Worm (Caenorhabditis elegans) whole organism, late embryonic: ENCODE measurements around the gene apc-2.

Experiments
- C08G9.2 ChIP-seq: sonication (generic microtip); optimal IDR thresholded peaks from 2 replicates; lab custom pipeline; 2016; ENCODE audit warnings: mild to moderate bottlenecking, missing genetic modification characterization, moderate library complexity, missing compliant biosample characterization
- C38D4.7 ChIP-seq: fragments of 200-800 bp; sonication (Bioruptor generic); optimal IDR thresholded peaks from 2 replicates; lab custom pipeline; 2018; ENCODE audit warnings: mild to moderate bottlenecking, missing genetic modification characterization, moderate library complexity, missing compliant biosample characterization
- F13H6.1 ChIP-seq: sonication (generic microtip); optimal IDR thresholded peaks from 2 replicates; lab custom pipeline; 2016; ENCODE audit warnings: missing genetic modification characterization, missing compliant biosample characterization
- K09A11.1 ChIP-seq: sonication (generic microtip); optimal IDR thresholded peaks from 2 replicates; lab custom pipeline; 2017; ENCODE audit warnings: antibody characterized with exemption, mild to moderate bottlenecking, missing genetic modification characterization, missing compliant biosample characterization; ENCODE audit not compliant: insufficient read depth
- T23F11.4 ChIP-seq: fragments of 200-800 bp; sonication (Bioruptor generic); optimal IDR thresholded peaks from 2 replicates; lab custom pipeline; 2018; ENCODE audit warnings: mild to moderate bottlenecking, missing genetic modification characterization, missing compliant biosample characterization
- Y22D7AL.16 ChIP-seq: sonication (generic microtip); optimal IDR thresholded peaks from 2 replicates; lab custom pipeline; 2016; ENCODE audit warnings: missing genetic modification characterization, missing compliant biosample characterization
- ahr-1 ChIP-seq: sonication (generic microtip); optimal IDR thresholded peaks from 2 replicates; lab custom pipeline; 2016; ENCODE audit warnings: missing genetic modification characterization, missing compliant biosample characterization
- ceh-18 ChIP-seq: sonication (generic microtip); optimal IDR thresholded peaks from 2 replicates; lab custom pipeline; 2016; ENCODE audit warnings: missing genetic modification characterization, missing compliant biosample characterization
- ceh-19 ChIP-seq: fragments of 200-800 bp; sonication (Bioruptor generic); optimal IDR thresholded peaks from 2 replicates; lab custom pipeline; 2018; ENCODE audit warnings: mild to moderate bottlenecking, missing genetic modification characterization, missing compliant biosample characterization
- ceh-2 ChIP-seq: sonication (generic microtip); optimal IDR thresholded peaks from 2 replicates; lab custom pipeline; 2016; ENCODE audit warnings: missing genotype, missing genetic modification characterization, missing compliant biosample characterization
- ceh-24 ChIP-seq: sonication (generic microtip); optimal IDR thresholded peaks from 2 replicates; lab custom pipeline; 2016; ENCODE audit warnings: mild to moderate bottlenecking, missing genetic modification characterization, missing compliant biosample characterization
- ceh-30 ChIP-seq: fragments of 150-350 bp; optimal IDR thresholded peaks from 2 replicates; lab custom pipeline; 2014; ENCODE audit warnings: missing biosample characterization, missing genetic modification characterization
- ceh-31 ChIP-seq: sonication (generic microtip); optimal IDR thresholded peaks from 2 replicates; lab custom pipeline; 2016; ENCODE audit warnings: missing genetic modification characterization, missing compliant biosample characterization
- ceh-34 ChIP-seq: sonication (generic microtip); optimal IDR thresholded peaks from 2 replicates; lab custom pipeline; 2016; ENCODE audit warnings: mild to moderate bottlenecking, missing genetic modification characterization, missing compliant biosample characterization
- ceh-6 ChIP-seq: fragments of 200-800 bp; sonication (Bioruptor generic); optimal IDR thresholded peaks from 2 replicates; lab custom pipeline; 2018; ENCODE audit warnings: mild to moderate bottlenecking, missing genetic modification characterization, missing compliant biosample characterization
- ceh-9 ChIP-seq: sonication (generic microtip); optimal IDR thresholded peaks from 2 replicates; lab custom pipeline; 2016; ENCODE audit warnings: mild to moderate bottlenecking, missing genetic modification characterization, inconsistent platforms, missing compliant biosample characterization
- che-1 ChIP-seq: sonication (generic microtip); optimal IDR thresholded peaks from 2 replicates; lab custom pipeline; 2016; ENCODE audit warnings: mild to moderate bottlenecking, missing genetic modification characterization, missing compliant biosample characterization
- elt-4 ChIP-seq: sonication (generic microtip); optimal IDR thresholded peaks from 2 replicates; lab custom pipeline; 2016; ENCODE audit warnings: missing genetic modification characterization, missing compliant biosample characterization
- ets-4 ChIP-seq: sonication (generic microtip); optimal IDR thresholded peaks from 2 replicates; lab custom pipeline; 2016; ENCODE audit warnings: missing genetic modification characterization, missing compliant biosample characterization
- fax-1 ChIP-seq: sonication (generic microtip); optimal IDR thresholded peaks from 2 replicates; lab custom pipeline; 2016; ENCODE audit warnings: missing genotype, missing genetic modification characterization, missing compliant biosample characterization
- gmeb-2 ChIP-seq: sonication (generic microtip); optimal IDR thresholded peaks from 2 replicates; lab custom pipeline; 2016; ENCODE audit warnings: missing genetic modification characterization, inconsistent platforms, missing compliant biosample characterization
- hlh-13 ChIP-seq: fragments of 200-800 bp; sonication (Bioruptor generic); optimal IDR thresholded peaks from 2 replicates; lab custom pipeline; 2018; ENCODE audit warnings: mild to moderate bottlenecking, missing genetic modification characterization, missing compliant biosample characterization
- hlh-15 ChIP-seq: sonication (generic microtip); optimal IDR thresholded peaks from 2 replicates; lab custom pipeline; 2016; ENCODE audit warnings: missing genetic modification characterization, missing compliant biosample characterization
- hlh-8 ChIP-seq: sonication (generic microtip); optimal IDR thresholded peaks from 2 replicates; lab custom pipeline; 2016; ENCODE audit warnings: missing genotype, missing genetic modification characterization, missing compliant biosample characterization
- lim-6 ChIP-seq: sonication (generic microtip); optimal IDR thresholded peaks from 2 replicates; lab custom pipeline; 2016; ENCODE audit warnings: missing genetic modification characterization, missing compliant biosample characterization
- madf-2 ChIP-seq: sonication (generic microtip); optimal IDR thresholded peaks from 2 replicates; lab custom pipeline; 2017; ENCODE audit warnings: missing genetic modification characterization, missing compliant biosample characterization
- nfya-1 ChIP-seq: sonication (generic microtip); optimal IDR thresholded peaks from 2 replicates; lab custom pipeline; 2017; ENCODE audit warnings: missing genetic modification characterization, mild to moderate bottlenecking, missing compliant biosample characterization, antibody characterized with exemption, moderate library complexity
- npax-4 ChIP-seq: sonication (generic microtip); optimal IDR thresholded peaks from 2 replicates; lab custom pipeline; 2016; ENCODE audit warnings: missing genetic modification characterization, missing compliant biosample characterization
- odd-2 ChIP-seq: sonication (generic microtip); optimal IDR thresholded peaks from 2 replicates; lab custom pipeline; 2017; ENCODE audit warnings: antibody characterized with exemption, mild to moderate bottlenecking, missing genetic modification characterization, missing compliant biosample characterization
- pag-3 ChIP-seq: sonication (generic microtip); optimal IDR thresholded peaks from 2 replicates; lab custom pipeline; 2016; ENCODE audit warnings: missing compliant biosample characterization, missing genetic modification characterization, borderline replicate concordance
- pat-9 ChIP-seq: fragments of 200-800 bp; sonication (Bioruptor generic); optimal IDR thresholded peaks from 2 replicates; lab custom pipeline; 2018; ENCODE audit warnings: mild to moderate bottlenecking, missing genetic modification characterization, moderate library complexity, missing compliant biosample characterization
- pax-1 ChIP-seq: fragments of 150-350 bp; optimal IDR thresholded peaks from 2 replicates; lab custom pipeline; 2014; ENCODE audit warnings: missing biosample characterization, missing genetic modification characterization
- pha-4 ChIP-seq: fragments of 150-350 bp; optimal IDR thresholded peaks from 2 replicates; lab custom pipeline; 2018; ENCODE audit warnings: missing biosample characterization, missing genetic modification reagents, missing genetic modification characterization
- pqm-1 ChIP-seq: sonication (generic microtip); optimal IDR thresholded peaks from 2 replicates; lab custom pipeline; 2016; ENCODE audit warnings: missing genetic modification characterization, missing compliant biosample characterization
- ref-2 ChIP-seq: sonication (generic microtip); optimal IDR thresholded peaks from 2 replicates; lab custom pipeline; 2016; ENCODE audit warnings: missing genetic modification characterization, missing compliant biosample characterization
- rnt-1 ChIP-seq: sonication (generic microtip); optimal IDR thresholded peaks from 2 replicates; lab custom pipeline; 2016; ENCODE audit warnings: missing genetic modification characterization, missing compliant biosample characterization
- sox-2 ChIP-seq: fragments of 200-800 bp; sonication (Bioruptor generic); IDR thresholded peaks from 2 replicates; pipeline ENCODE4 v1.3.6; 2022; ENCODE audit warnings: missing genetic modification reagents, missing genetic modification characterization, missing compliant biosample characterization
- syd-9 ChIP-seq: sonication (generic microtip); optimal IDR thresholded peaks from 2 replicates; lab custom pipeline; 2016; ENCODE audit warnings: mild to moderate bottlenecking, missing genetic modification characterization, moderate library complexity, missing compliant biosample characterization
- tbx-2 ChIP-seq: sonication (generic microtip); optimal IDR thresholded peaks from 2 replicates; lab custom pipeline; 2016; ENCODE audit warnings: missing genetic modification characterization, missing compliant biosample characterization
- tbx-7 ChIP-seq: sonication (generic microtip); optimal IDR thresholded peaks from 2 replicates; lab custom pipeline; 2016; ENCODE audit warnings: missing genotype, missing genetic modification characterization, missing compliant biosample characterization
- ttx-3 ChIP-seq: sonication (generic microtip); optimal IDR thresholded peaks from 2 replicates; lab custom pipeline; 2016; ENCODE audit warnings: missing genetic modification reagents, missing genetic modification characterization, missing compliant biosample characterization
- unc-3 ChIP-seq, 2 experiments: fragments of 200-800 bp in 1 of 2; sonication (Bioruptor generic) in 1 of 2; sonication (generic microtip) in 1 of 2; conservative IDR thresholded peaks in 1 of 2; optimal IDR thresholded peaks in 1 of 2; 2 replicates each; pipeline versions ENCODE4 v1.3.6 to Lab custom; 2016 to 2022; ENCODE audit warnings: missing compliant biosample characterization in 2 of 2, missing genetic modification characterization in 2 of 2, missing genetic modification reagents in 1 of 2
- unc-55 ChIP-seq: sonication (generic microtip); optimal IDR thresholded peaks from 2 replicates; lab custom pipeline; 2017; ENCODE audit warnings: missing biosample characterization, missing genetic modification reagents, missing genetic modification characterization
- unc-86 ChIP-seq: sonication (generic microtip); optimal IDR thresholded peaks from 2 replicates; lab custom pipeline; 2016; ENCODE audit warnings: missing genetic modification characterization, missing compliant biosample characterization

Gene apc-2

DNA sequence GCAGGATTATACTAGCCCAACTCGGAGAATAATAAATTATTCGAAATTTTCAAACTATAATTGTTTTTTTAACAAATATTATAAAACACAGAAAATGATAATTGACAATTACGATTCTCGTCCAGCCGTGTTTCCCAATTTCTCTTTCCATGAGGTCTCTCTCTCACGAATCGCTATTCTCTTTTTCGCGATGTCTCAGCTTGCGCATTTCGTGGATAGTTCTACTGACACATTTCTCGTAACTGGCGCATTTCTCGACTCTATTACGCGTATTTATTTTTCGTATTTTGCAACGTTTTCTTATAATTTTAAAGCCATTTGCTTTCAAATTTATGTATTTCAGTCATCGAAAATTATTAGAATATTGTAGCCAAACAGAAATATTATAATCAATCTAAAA, 36.6 kb upstream of the apc-2 start (continued):
- TF ChIP-seq npax-4 = peak; percentile 99
- TF ChIP-seq Y22D7AL.16 (tag; lab: Kevin White, UChicago) = peak; percentile 100
- TF ChIP-seq ahr-1 (tag; lab: Kevin White, UChicago) = peak; percentile 100
- peak; percentile 91 for TF ChIP-seq ceh-9
- TF ChIP-seq che-1 = peak; percentile 96
- TF ChIP-seq C38D4.7 (GFP tag; lab: Kevin White, UChicago) = peak; percentile 98
- TF ChIP-seq K09A11.1 (tag; lab: Kevin White, UChicago) = peak; percentile 88
- peak; percentile 100 for TF ChIP-seq ceh-18
- peak; percentile 100 for TF ChIP-seq ttx-3 (tag; lab: Kevin White, UChicago)
- peak; percentile 100 for TF ChIP-seq madf-2 (tag; lab: Kevin White, UChicago)
- TF ChIP-seq nfya-1 (tag; lab: Kevin White, UChicago) = peak; percentile 98
- peak; percentile 100 for TF ChIP-seq pqm-1 (tag; lab: Kevin White, UChicago)
- peak; percentile 98 for TF ChIP-seq ceh-6 (GFP tag; lab: Kevin White, UChicago)
- TF ChIP-seq sox-2 (GFP tag; lab: Robert Waterston, UW) = peak; percentile 97
- TF ChIP-seq rnt-1 (tag; lab: Kevin White, UChicago) = peak; percentile 100
- peak; percentile 100 for TF ChIP-seq fax-1 (tag; lab: Kevin White, UChicago)
- TF ChIP-seq gmeb-2 (tag; lab: Kevin White, UChicago) = peak; percentile 99
- TF ChIP-seq ref-2 (tag; lab: Kevin White, UChicago) = peak; percentile 100
- TF ChIP-seq tbx-2 (tag; lab: Kevin White, UChicago) = peak; percentile 100
- TF ChIP-seq pax-1 (tag; lab: Kevin White, UChicago) = peak; percentile 85
- TF ChIP-seq ceh-34 = peak; percentile 100
- no peak for TF ChIP-seq pha-4 (tag; lab: Kevin White, UChicago)
- TF ChIP-seq tbx-7 (tag; lab: Kevin White, UChicago) = peak; percentile 100
- peak; percentile 100 for TF ChIP-seq hlh-8 (tag; lab: Kevin White, UChicago)
- peak; percentile 100 for TF ChIP-seq ets-4
- TF ChIP-seq ceh-19 (GFP tag; lab: Kevin White, UChicago) = peak; percentile 100
- peak; percentile 99 for TF ChIP-seq T23F11.4 (GFP tag; lab: Kevin White, UChicago)
- TF ChIP-seq ceh-31 (tag; lab: Kevin White, UChicago) = peak; percentile 100
- peak; percentile 100 for TF ChIP-seq pag-3 (tag; lab: Kevin White, UChicago)
- no peak for TF ChIP-seq odd-2 (tag; lab: Kevin White, UChicago)
- TF ChIP-seq ceh-2 (tag; lab: Kevin White, UChicago) = peak; percentile 100
- peak; percentile 100 for TF ChIP-seq hlh-15 (tag; lab: Kevin White, UChicago)
- TF ChIP-seq ceh-30 (tag; lab: Kevin White, UChicago) = no peak
- peak; percentile 100 for TF ChIP-seq unc-86
- peak; percentile 23 for TF ChIP-seq unc-55 (GFP tag; lab: Kevin White, UChicago)
- peak; percentile 100 for TF ChIP-seq F13H6.1 (tag; lab: Kevin White, UChicago)
- peak; percentile 99 for TF ChIP-seq pat-9 (tag; lab: Kevin White, UChicago)
- TF ChIP-seq unc-3 (GFP tag; conservative IDR thresholded peaks at IDR 0.05; lab: Robert Waterston, UW) = peak; percentile 100
- TF ChIP-seq unc-3 (tag; optimal IDR thresholded peaks at IDR 0.05; lab: Kevin White, UChicago) = peak; percentile 100
- peak; percentile 100 for TF ChIP-seq elt-4 (tag; lab: Kevin White, UChicago)
- TF ChIP-seq C08G9.2 = peak; percentile 100
- peak; percentile 98 for TF ChIP-seq ceh-24 (tag; lab: Kevin White, UChicago)
- TF ChIP-seq syd-9 (tag; lab: Kevin White, UChicago) = peak; percentile 100
- peak; percentile 99 for TF ChIP-seq hlh-13
- TF ChIP-seq lim-6 (tag; lab: Kevin White, UChicago) = peak; percentile 100
- TF ChIP-seq, all 69 proteins: peak for 64
